Worm (Caenorhabditis elegans): ENCODE data around the gene F57B7.2.

ce11 chrV:11443503-11443902 lies at the start of gene F57B7.2:
- TF ChIP-seq skn-1 (tag; optimal IDR thresholded peaks at IDR 0.05) (no peak), ztf-7 (tag; optimal IDR thresholded peaks at IDR 0.05) (no peak), mxl-3 (GFP tag; optimal IDR thresholded peaks at IDR 0.05) (no peak), lin-13 (GFP tag; optimal IDR thresholded peaks at IDR 0.05) (no peak), Y48G9A.11 (GFP tag; IDR thresholded peaks at IDR 0.05) (no peak), pha-4 (GFP tag; IDR thresholded peaks at IDR 0.05) (no peak), pha-4 (tag; optimal IDR thresholded peaks at IDR 0.05) (no peak), nhr-77 (tag; optimal IDR thresholded peaks at IDR 0.05) (no peak), lin-39 (tag; optimal IDR thresholded peaks at IDR 0.05) (no peak)
